Fruit fly (Drosophila melanogaster) whole organism, embryonic: ENCODE measurements around the gene Agpat1.
A peak's percentile ranks its signal among the peaks of the same experiment; 100 is the strongest.

Source experiments
- Atf-2 ChIP-seq: fragments of 200-800 bp; sonication (Bioruptor generic); optimal IDR thresholded peaks from 2 replicates; lab custom pipeline; 2016; ENCODE audit warnings: missing biosample characterization, missing genetic modification characterization
- CG10979 ChIP-seq: fragments of 200-800 bp; sonication (Bioruptor generic); optimal IDR thresholded peaks from 2 replicates; lab custom pipeline; 2018; ENCODE audit warnings: missing biosample characterization, mild to moderate bottlenecking, missing genetic modification characterization, moderate library complexity
- CG11560 ChIP-seq: fragments of 200-800 bp; sonication (Bioruptor generic); IDR thresholded peaks from 3 replicates; pipeline ENCODE4 v1.3.6; 2022; ENCODE audit warnings: missing biosample characterization, missing genetic modification characterization
- CG12071 ChIP-seq: fragments of 200-800 bp; sonication (Bioruptor generic); optimal IDR thresholded peaks from 3 replicates; lab custom pipeline; 2018; ENCODE audit warnings: missing biosample characterization, mild to moderate bottlenecking, missing genetic modification characterization
- CG12236 ChIP-seq: fragments of 200-800 bp; sonication (Bioruptor generic); optimal IDR thresholded peaks from 2 replicates; lab custom pipeline; 2016; ENCODE audit warnings: missing biosample characterization, missing genetic modification characterization
- CG13296 ChIP-seq: fragments of 200-800 bp; sonication (Bioruptor generic); optimal IDR thresholded peaks from 3 replicates; lab custom pipeline; 2018; ENCODE audit warnings: missing biosample characterization, mild to moderate bottlenecking, missing genetic modification characterization
- CG15011 ChIP-seq: fragments of 200-800 bp; sonication (Bioruptor generic); optimal IDR thresholded peaks from 3 replicates; lab custom pipeline; 2018; ENCODE audit warnings: missing biosample characterization, mild to moderate bottlenecking, missing genetic modification characterization
- CG15479 ChIP-seq: fragments of 200-800 bp; sonication (Bioruptor generic); optimal IDR thresholded peaks from 3 replicates; lab custom pipeline; 2019; ENCODE audit warnings: missing biosample characterization, mild to moderate bottlenecking, missing genetic modification characterization, moderate library complexity
- CG1603 ChIP-seq: fragments of 200-800 bp; sonication (Bioruptor generic); optimal IDR thresholded peaks from 2 replicates; lab custom pipeline; 2019; ENCODE audit warnings: missing biosample characterization, mild to moderate bottlenecking, missing genetic modification characterization, moderate library complexity
- CG17359 ChIP-seq: fragments of 200-800 bp; sonication (Bioruptor generic); optimal IDR thresholded peaks from 3 replicates; lab custom pipeline; 2018; ENCODE audit warnings: missing biosample characterization, mild to moderate bottlenecking, missing genetic modification characterization, moderate library complexity
- CG17568 ChIP-seq: fragments of 200-800 bp; sonication (Bioruptor generic); optimal IDR thresholded peaks from 2 replicates; lab custom pipeline; 2018; ENCODE audit warnings: missing biosample characterization, mild to moderate bottlenecking, missing genetic modification characterization, moderate library complexity
- CG17802 ChIP-seq: fragments of 200-800 bp; sonication (Bioruptor generic); optimal IDR thresholded peaks from 2 replicates; lab custom pipeline; 2018; ENCODE audit warnings: missing biosample characterization, mild to moderate bottlenecking, missing genetic modification characterization, moderate library complexity
- CG18764 ChIP-seq: fragments of 200-800 bp; sonication (Bioruptor generic); optimal IDR thresholded peaks from 3 replicates; lab custom pipeline; 2016; ENCODE audit warnings: missing biosample characterization, missing genetic modification characterization
- CG2116 ChIP-seq: fragments of 200-800 bp; sonication (Bioruptor generic); optimal IDR thresholded peaks from 3 replicates; lab custom pipeline; 2018; ENCODE audit warnings: missing biosample characterization, mild to moderate bottlenecking, missing genetic modification characterization
- CG2129 ChIP-seq: fragments of 200-800 bp; sonication (Bioruptor generic); IDR thresholded peaks from 2 replicates; pipeline ENCODE4 v1.3.6; 2022; ENCODE audit warnings: missing biosample characterization, missing genetic modification characterization; ENCODE audit not compliant: partially characterized antibody
- CG3847 ChIP-seq: fragments of 200-800 bp; sonication (Bioruptor generic); IDR thresholded peaks from 2 replicates; pipeline ENCODE4 v1.3.6; 2022; ENCODE audit warnings: missing biosample characterization, missing genetic modification characterization
- CG4404 ChIP-seq: fragments of 200-800 bp; sonication (Bioruptor generic); IDR thresholded peaks from 2 replicates; pipeline ENCODE4 v1.3.6; 2022; ENCODE audit warnings: missing biosample characterization, missing genetic modification characterization
- CG4617 ChIP-seq: fragments of 200-800 bp; sonication (Bioruptor generic); optimal IDR thresholded peaks from 3 replicates; lab custom pipeline; 2016; ENCODE audit warnings: missing biosample characterization, missing genetic modification characterization, borderline replicate concordance
- CG5180 ChIP-seq: fragments of 200-800 bp; sonication (Bioruptor generic); optimal IDR thresholded peaks from 3 replicates; lab custom pipeline; 2017; ENCODE audit warnings: missing biosample characterization, missing genetic modification characterization, mild to moderate bottlenecking, moderate library complexity, missing genetic modification reagents
- CG5953 ChIP-seq: fragments of 200-800 bp; sonication (Bioruptor generic); IDR thresholded peaks from 2 replicates; pipeline ENCODE4 v1.3.6; 2022; ENCODE audit warnings: missing biosample characterization, missing genetic modification characterization
- CG6813 ChIP-seq: fragments of 200-800 bp; sonication (Bioruptor generic); optimal IDR thresholded peaks from 2 replicates; lab custom pipeline; 2017; ENCODE audit warnings: missing biosample characterization, missing genetic modification characterization, mild to moderate bottlenecking, moderate library complexity, missing genetic modification reagents
- CG7271 ChIP-seq: fragments of 200-800 bp; sonication (Bioruptor generic); optimal IDR thresholded peaks from 2 replicates; lab custom pipeline; 2018; ENCODE audit warnings: missing biosample characterization, mild to moderate bottlenecking, missing genetic modification characterization, moderate library complexity
- Dad ChIP-seq: fragments of 200-800 bp; sonication (Bioruptor generic); optimal IDR thresholded peaks from 3 replicates; lab custom pipeline; 2016; ENCODE audit warnings: missing biosample characterization, missing genetic modification characterization
- Dek ChIP-seq: fragments of 200-800 bp; sonication (Bioruptor generic); optimal IDR thresholded peaks from 3 replicates; lab custom pipeline; 2019; ENCODE audit warnings: missing biosample characterization, mild to moderate bottlenecking, missing genetic modification characterization, moderate library complexity
- H15 ChIP-seq: fragments of 200-800 bp; sonication (Bioruptor generic); IDR thresholded peaks from 3 replicates; pipeline ENCODE4 v1.3.6; 2022; ENCODE audit warnings: missing biosample characterization, missing genetic modification characterization
- Jarid2 ChIP-seq: fragments of 200-800 bp; sonication (Bioruptor generic); optimal IDR thresholded peaks from 3 replicates; lab custom pipeline; 2017; ENCODE audit warnings: mild to moderate bottlenecking, missing biosample characterization, missing genetic modification reagents, missing genetic modification characterization
- Max ChIP-seq: fragments of 200-800 bp; sonication (Bioruptor generic); optimal IDR thresholded peaks from 2 replicates; lab custom pipeline; 2016; ENCODE audit warnings: missing biosample characterization, mild to moderate bottlenecking, missing genetic modification characterization
- Mes4 ChIP-seq: fragments of 200-800 bp; sonication (Bioruptor generic); optimal IDR thresholded peaks from 2 replicates; lab custom pipeline; 2016; ENCODE audit warnings: missing biosample characterization, missing genetic modification characterization
- NC2α ChIP-seq: fragments of 200-800 bp; sonication (Bioruptor generic); optimal IDR thresholded peaks from 2 replicates; lab custom pipeline; 2016; ENCODE audit warnings: missing biosample characterization, missing genetic modification characterization
- Neu2 ChIP-seq: fragments of 200-800 bp; sonication (Bioruptor generic); optimal IDR thresholded peaks from 3 replicates; lab custom pipeline; 2016; ENCODE audit warnings: missing biosample characterization, missing genetic modification characterization, borderline replicate concordance
- Nf-YA ChIP-seq: fragments of 200-800 bp; sonication (Bioruptor generic); IDR thresholded peaks from 2 replicates; pipeline ENCODE4 v1.3.6; 2022; ENCODE audit warnings: missing biosample characterization, missing genetic modification characterization
- Sry-δ ChIP-seq: fragments of 200-800 bp; sonication (Bioruptor generic); optimal IDR thresholded peaks from 2 replicates; lab custom pipeline; 2016; ENCODE audit warnings: missing biosample characterization, missing genetic modification characterization
- abd-A ChIP-seq: fragments of 200-800 bp; sonication (Bioruptor generic); optimal IDR thresholded peaks from 3 replicates; lab custom pipeline; 2019; ENCODE audit warnings: missing biosample characterization, mild to moderate bottlenecking, missing genetic modification characterization, moderate library complexity
- amos ChIP-seq: fragments of 200-800 bp; sonication (Bioruptor generic); IDR thresholded peaks from 2 replicates; pipeline ENCODE4 v1.3.6; 2022; ENCODE audit warnings: missing biosample characterization, missing genetic modification characterization; ENCODE audit not compliant: partially characterized antibody
- cg ChIP-seq: fragments of 200-800 bp; sonication (Bioruptor generic); optimal IDR thresholded peaks from 3 replicates; lab custom pipeline; 2019; ENCODE audit warnings: missing biosample characterization, mild to moderate bottlenecking, missing genetic modification characterization, moderate library complexity
- crol ChIP-seq: fragments of 200-800 bp; sonication (Bioruptor generic); IDR thresholded peaks from 2 replicates; pipeline ENCODE4 v1.3.6; 2022; ENCODE audit warnings: missing biosample characterization, missing genetic modification characterization
- fd64A ChIP-seq: fragments of 200-800 bp; sonication (Bioruptor generic); optimal IDR thresholded peaks from 3 replicates; lab custom pipeline; 2018; ENCODE audit warnings: missing biosample characterization, mild to moderate bottlenecking, missing genetic modification characterization
- hth ChIP-seq: fragments of >200 bp; optimal IDR thresholded peaks from 2 replicates; lab custom pipeline; 2017; ENCODE audit warnings: inconsistent platforms
- pb ChIP-seq: fragments of 200-800 bp; sonication (Bioruptor generic); optimal IDR thresholded peaks from 3 replicates; lab custom pipeline; 2016; ENCODE audit warnings: missing biosample characterization, missing genetic modification characterization
- sisA ChIP-seq: fragments of 200-800 bp; sonication (Bioruptor generic); IDR thresholded peaks from 2 replicates; pipeline ENCODE4 v1.3.6; 2022; ENCODE audit warnings: missing biosample characterization, missing genetic modification characterization
- slou ChIP-seq: fragments of 200-800 bp; sonication (Bioruptor generic); optimal IDR thresholded peaks from 3 replicates; lab custom pipeline; 2016; ENCODE audit warnings: missing biosample characterization, missing genetic modification characterization
- sob ChIP-seq: fragments of 200-800 bp; sonication (Bioruptor generic); IDR thresholded peaks from 2 replicates; pipeline ENCODE4 v1.3.6; 2022; ENCODE audit warnings: missing biosample characterization, missing genetic modification characterization
- sr ChIP-seq: fragments of 200-800 bp; sonication (Bioruptor generic); IDR thresholded peaks from 3 replicates; pipeline ENCODE4 v1.3.6; 2022; ENCODE audit warnings: missing biosample characterization, missing genetic modification characterization
- tll ChIP-seq, 2 experiments: fragments of 200-800 bp in 1 of 2; fragments of >200 bp in 1 of 2; sonication (Bioruptor generic) in 1 of 2; optimal IDR thresholded peaks; 2 replicates each; lab custom pipeline; 2017 to 2019; ENCODE audit warnings: missing biosample characterization in 2 of 2, missing genetic modification characterization in 2 of 2, mild to moderate bottlenecking in 1 of 2, moderate library complexity in 1 of 2
- ttk ChIP-seq: fragments of 200-800 bp; sonication (Bioruptor generic); IDR thresholded peaks from 2 replicates; pipeline ENCODE4 v2.1.2; 2022; ENCODE audit warnings: missing biosample characterization, missing genetic modification characterization
- unpg ChIP-seq: fragments of 200-800 bp; sonication (Bioruptor generic); optimal IDR thresholded peaks from 3 replicates; lab custom pipeline; 2018; ENCODE audit warnings: missing biosample characterization, mild to moderate bottlenecking, missing genetic modification characterization, moderate library complexity
- wdn ChIP-seq: fragments of 200-800 bp; sonication (Bioruptor generic); IDR thresholded peaks from 2 replicates; pipeline ENCODE4 v1.3.6; 2022; ENCODE audit warnings: missing biosample characterization, missing genetic modification characterization
- wek ChIP-seq: fragments of 200-800 bp; sonication (Bioruptor generic); optimal IDR thresholded peaks from 3 replicates; lab custom pipeline; 2018; ENCODE audit warnings: missing biosample characterization, mild to moderate bottlenecking, missing genetic modification characterization, moderate library complexity
- zen2 ChIP-seq: fragments of 200-800 bp; sonication (Bioruptor generic); IDR thresholded peaks from 3 replicates; pipeline ENCODE4 v1.3.6; 2022; ENCODE audit warnings: missing biosample characterization, missing genetic modification characterization; ENCODE audit not compliant: partially characterized antibody

Gene Agpat1

DNA sequence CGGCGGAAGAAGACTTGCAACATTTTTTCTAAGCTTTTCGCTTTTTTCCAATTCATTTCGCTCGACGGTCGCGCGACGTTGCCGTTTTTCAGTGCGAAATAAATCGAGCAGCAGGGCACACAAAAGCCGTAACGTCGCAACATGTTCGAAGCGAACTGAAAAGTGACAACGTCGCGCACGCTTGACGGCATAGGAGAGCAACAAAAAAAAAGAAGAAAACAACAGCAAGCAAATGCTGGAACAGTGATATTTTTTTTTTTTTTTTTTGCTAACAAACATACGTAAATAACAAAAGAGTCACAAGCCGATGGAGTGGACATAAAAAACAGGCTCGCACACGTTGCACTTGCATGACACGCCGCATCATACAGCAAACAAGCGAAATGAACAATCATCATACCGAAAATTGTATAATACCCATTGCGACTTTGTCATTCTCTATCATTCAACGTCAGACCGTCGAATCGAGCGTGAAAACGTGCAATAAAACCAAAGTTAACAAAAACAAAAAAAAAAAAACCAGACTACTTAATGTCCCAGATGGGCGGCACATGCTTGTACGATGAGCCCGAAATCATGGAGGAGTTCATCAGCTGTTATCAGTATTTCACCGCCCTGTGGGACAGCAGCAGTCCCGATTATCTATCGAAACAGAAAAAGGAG is 20.9 kb upstream of the Agpat1 start, which contains the start of gene CG4004 (continued):
- TF ChIP-seq CG6813 (no peak), slou (GFP tag; lab: Kevin White, UChicago) (no peak), CG17359 (tag; lab: Kevin White, UChicago) (peak; percentile 49), hth (lab: Kevin White, UChicago) (no peak), wek (GFP tag; lab: Kevin White, UChicago) (no peak), Dad (GFP tag; lab: Kevin White, UChicago) (no peak), CG4617 (GFP tag; lab: Kevin White, UChicago) (no peak), Max (GFP tag; lab: Kevin White, UChicago) (no peak), CG12071 (GFP tag; lab: Kevin White, UChicago) (no peak), Sry-δ (no peak), H15 (no peak), Jarid2 (no peak), CG17568 (GFP tag; lab: Kevin White, UChicago) (no peak), CG1603 (no peak), CG10979 (tag; lab: Kevin White, UChicago) (peak; percentile 38), crol (GFP tag; lab: Robert Waterston, UW) (no peak), sob (GFP tag; lab: Robert Waterston, UW) (no peak), CG18764 (GFP tag; lab: Kevin White, UChicago) (peak; percentile 70), sr (GFP tag; lab: Robert Waterston, UW) (no peak), CG4404 (GFP tag; lab: Robert Waterston, UW) (no peak), CG15011 (GFP tag; lab: Kevin White, UChicago) (no peak), Dek (tag; lab: Kevin White, UChicago) (no peak), unpg (GFP tag; lab: Kevin White, UChicago) (peak; percentile 12), wdn (GFP tag; lab: Robert Waterston, UW) (no peak), ttk (no peak), NC2α (GFP tag; lab: Kevin White, UChicago) (no peak), CG2116 (no peak), CG11560 (tag; lab: Robert Waterston, UW) (no peak), sisA (GFP tag; lab: Robert Waterston, UW) (no peak), cg (GFP tag; lab: Kevin White, UChicago) (no peak), Atf-2 (GFP tag; lab: Kevin White, UChicago) (no peak), pb (GFP tag; lab: Kevin White, UChicago) (no peak), CG3847 (GFP tag; lab: Robert Waterston, UW) (no peak), zen2 (GFP tag; lab: Robert Waterston, UW) (no peak), CG12236 (no peak), Neu2 (GFP tag; lab: Kevin White, UChicago) (no peak), fd64A (GFP tag; lab: Kevin White, UChicago) (no peak), CG5180 (GFP tag; lab: Kevin White, UChicago) (peak; percentile 98), CG2129 (no peak), amos (no peak), Nf-YA (GFP tag; lab: Robert Waterston, UW) (no peak; the same call in 1 of the 2 replicates), abd-A (tag; lab: Kevin White, UChicago) (no peak), Mes4 (GFP tag; lab: Kevin White, UChicago) (no peak), CG13296 (GFP tag; lab: Kevin White, UChicago) (no peak), CG15479 (GFP tag; lab: Kevin White, UChicago) (peak; percentile 56), CG5953 (no peak), CG7271 (tag; lab: Kevin White, UChicago) (no peak), tll (GFP tag; optimal IDR thresholded peaks at IDR 0.05; lab: Kevin White, UChicago) (no peak), CG17802 (no peak)
